Fruit fly (Drosophila melanogaster): ENCODE results near the gene jigr1.
A peak's percentile ranks its signal among the peaks of the same experiment; 100 is the strongest.

jigr1 gene

DNA sequence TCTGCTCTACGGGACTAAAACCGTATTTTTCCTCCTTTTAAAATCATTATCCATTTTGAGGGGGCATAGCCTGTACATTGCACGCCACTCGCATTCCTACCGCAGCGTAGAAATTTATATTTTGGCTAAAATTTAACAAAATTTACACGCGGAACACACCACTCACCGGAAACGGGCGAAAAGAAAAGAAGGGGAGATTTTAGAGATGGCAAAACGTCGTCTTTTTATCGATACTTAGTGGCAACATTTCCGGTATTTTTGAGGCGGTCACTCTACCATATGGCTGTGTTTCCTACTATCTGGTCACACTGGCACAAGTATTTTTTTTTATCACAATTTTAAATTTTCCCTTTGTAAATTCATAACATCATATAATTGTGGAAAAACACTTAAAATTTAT is 47.2 kb downstream of the jigr1 start, which contains the start of gene RpL27 (continued):
- no peak for TF ChIP-seq CG8119 (GFP tag; IDR thresholded peaks at IDR 0.05)
- TF ChIP-seq Lpt (GFP tag; optimal IDR thresholded peaks at IDR 0.05), result no peak
- TF ChIP-seq dac (GFP tag; optimal IDR thresholded peaks at IDR 0.05), result no peak
- no peak for TF ChIP-seq Gug (GFP tag; IDR thresholded peaks at IDR 0.05)
- TF ChIP-seq Eip75B (GFP tag; optimal IDR thresholded peaks at IDR 0.05), result peak; percentile 71
- TF ChIP-seq CG7368 (GFP tag; optimal IDR thresholded peaks at IDR 0.05), result peak; percentile 61
- peak; percentile 75 for TF ChIP-seq CG9139 (GFP tag; optimal IDR thresholded peaks at IDR 0.05)
- TF ChIP-seq CG6163 (GFP tag; IDR thresholded peaks at IDR 0.05), result peak; percentile 80
- TF ChIP-seq CG16779 (tag; optimal IDR thresholded peaks at IDR 0.05), result no peak
- peak; percentile 56 for TF ChIP-seq CG31627 (GFP tag; optimal IDR thresholded peaks at IDR 0.05)
- TF ChIP-seq CG11294 (GFP tag; IDR thresholded peaks at IDR 0.05), result no peak
- peak in 1 of 2 experiments; percentile 54 for TF ChIP-seq salr (GFP tag; optimal IDR thresholded peaks at IDR 0.05)

DNA sequence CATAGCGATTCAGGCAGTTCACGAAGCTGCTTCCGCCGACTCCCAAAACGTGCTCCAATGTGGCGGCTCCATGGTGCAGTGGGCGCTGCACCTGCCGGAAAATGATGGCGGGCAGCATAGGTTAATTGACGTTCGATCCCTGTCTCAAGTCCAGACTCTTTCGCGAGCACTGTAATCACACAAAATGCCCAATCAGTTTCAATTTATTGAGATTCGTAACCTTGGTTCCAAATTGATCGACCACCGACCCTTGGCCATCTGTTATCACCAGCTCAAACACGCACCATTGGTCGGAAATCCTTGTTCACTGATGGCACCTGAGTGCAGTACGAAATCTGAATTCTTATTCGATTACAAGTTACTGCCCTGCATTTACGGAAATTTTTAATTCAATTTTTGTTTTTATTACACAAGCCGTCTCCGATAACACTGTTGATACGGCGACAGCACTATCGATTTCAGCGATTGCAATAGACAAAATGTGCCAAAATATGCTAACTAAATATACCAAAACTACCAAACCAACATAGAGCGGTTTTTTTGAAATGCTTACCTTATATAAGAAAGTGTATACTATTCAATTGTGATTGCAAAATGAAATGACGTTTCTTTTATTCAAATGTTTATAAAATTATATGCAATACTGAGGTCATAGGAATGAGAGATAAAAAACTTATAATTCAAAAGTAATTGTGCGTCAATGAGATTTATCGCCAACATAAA is 49.2 kb downstream of the jigr1 start, which contains the start of gene CLS:
Gene CLS (minus strand): TSS at position 673 of the 723 bp plus-strand sequence.
- TF ChIP-seq svp (GFP tag), result peak; percentile 97
- TF ChIP-seq CG4318 (GFP tag; optimal IDR thresholded peaks at IDR 0.05), result no peak
- 0 out of 3 replicates have a peak, but pooled peaks have one; percentile 3 for TF ChIP-seq CG6163 (GFP tag; IDR thresholded peaks at IDR 0.05)
- peak; percentile 51 for TF ChIP-seq Eip78C (GFP tag)

DNA sequence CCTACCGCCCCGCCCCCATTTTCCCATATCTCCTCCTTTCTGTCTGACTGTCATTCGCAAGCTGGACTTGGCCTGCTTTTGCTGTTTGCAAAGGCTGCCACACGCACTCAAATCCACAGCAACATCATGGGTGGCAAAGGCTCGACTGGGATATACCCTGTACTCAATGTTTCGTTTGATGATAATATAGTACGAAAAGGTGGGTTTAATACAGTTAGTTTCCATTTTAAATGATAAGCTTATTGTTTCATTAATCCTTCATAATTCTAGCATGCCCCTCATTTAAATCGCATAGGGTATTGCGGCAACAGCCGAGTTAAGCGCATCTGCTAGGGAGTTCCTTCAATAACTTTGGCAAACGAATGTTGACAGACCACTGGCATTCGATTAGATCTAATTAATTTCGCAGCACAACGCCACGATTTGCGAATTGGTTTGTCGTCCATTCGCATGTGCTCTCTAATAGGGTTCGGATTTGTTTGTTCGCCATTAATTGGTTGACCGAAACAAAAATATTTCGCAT is 56.6 kb downstream of the jigr1 start:
- TF ChIP-seq lz (GFP tag; optimal IDR thresholded peaks at IDR 0.05) (no peak), CG32006 (GFP tag; optimal IDR thresholded peaks at IDR 0.05) (no peak), Ets96B (tag; optimal IDR thresholded peaks at IDR 0.05) (no peak), net (GFP tag; optimal IDR thresholded peaks at IDR 0.05) (no peak), eg (GFP tag; IDR thresholded peaks at IDR 0.05) (no peak), Met (GFP tag; optimal IDR thresholded peaks at IDR 0.05) (no peak), dsx (GFP tag; optimal IDR thresholded peaks at IDR 0.05; ENCODE audit: poor library complexity, severe bottlenecking) (no peak), acj6 (GFP tag; optimal IDR thresholded peaks at IDR 0.05) (no peak), CG10669 (GFP tag; optimal IDR thresholded peaks at IDR 0.05) (no peak), vri (GFP tag; optimal IDR thresholded peaks at IDR 0.05) (no peak), CG3919 (GFP tag; optimal IDR thresholded peaks at IDR 0.05) (no peak), CG3032 (tag; optimal IDR thresholded peaks at IDR 0.05) (no peak), Blimp-1 (GFP tag; optimal IDR thresholded peaks at IDR 0.05) (no peak)
